Worm (Caenorhabditis elegans) whole organism, L4 larva: Measurements from ENCODE around the gene F26F4.6.

Source experiments
- Y48G9A.11 ChIP-seq: fragments of 200-800 bp; sonication (Bioruptor generic); IDR thresholded peaks from 2 replicates; pipeline ENCODE4 v1.3.6; 2022; ENCODE audit warnings: missing genetic modification reagents, missing genetic modification characterization, missing compliant biosample characterization
- aly-2 ChIP-seq: sonication (generic microtip); optimal IDR thresholded peaks from 2 replicates; lab custom pipeline; 2018; ENCODE audit warnings: missing biosample characterization, missing genetic modification characterization
- ama-1 ChIP-seq: fragments of 150-350 bp; optimal IDR thresholded peaks from 2 replicates; lab custom pipeline; 2014; ENCODE audit warnings: inconsistent platforms, mixed read lengths
- hmg-1.1 ChIP-seq: fragments of 200-800 bp; sonication (Bioruptor generic); IDR thresholded peaks from 2 replicates; pipeline ENCODE4 v1.3.6; 2022; ENCODE audit warnings: missing genetic modification reagents, missing genetic modification characterization, missing compliant biosample characterization
- lin-13 ChIP-seq: fragments of 150-350 bp; optimal IDR thresholded peaks from 2 replicates; lab custom pipeline; 2014; ENCODE audit warnings: missing biosample characterization, missing genetic modification reagents, missing genetic modification characterization
- lin-15B ChIP-seq: fragments of 150-350 bp; sonication (generic microtip); optimal IDR thresholded peaks from 3 replicates; lab custom pipeline; 2014; ENCODE audit warnings: missing biosample characterization, missing genetic modification characterization
- lir-3 ChIP-seq: sonication (generic microtip); optimal IDR thresholded peaks from 2 replicates; lab custom pipeline; 2016; ENCODE audit warnings: mild to moderate bottlenecking, missing genetic modification characterization, missing compliant biosample characterization
- mdt-29 ChIP-seq: fragments of 200-800 bp; sonication (Bioruptor generic); IDR thresholded peaks from 2 replicates; pipeline ENCODE4 v1.3.6; 2022; ENCODE audit warnings: missing genetic modification reagents, missing genetic modification characterization, missing compliant biosample characterization
- nhr-48 ChIP-seq: sonication (generic microtip); optimal IDR thresholded peaks from 2 replicates; lab custom pipeline; 2016; ENCODE audit warnings: mild to moderate bottlenecking, missing genetic modification characterization, missing compliant biosample characterization
- php-3 ChIP-seq: fragments of 200-800 bp; sonication (Bioruptor generic); IDR thresholded peaks from 2 replicates; pipeline ENCODE4 v1.3.6; 2022; ENCODE audit warnings: missing genetic modification reagents, missing genetic modification characterization, missing compliant biosample characterization
- spr-1 ChIP-seq: sonication (generic microtip); optimal IDR thresholded peaks from 2 replicates; lab custom pipeline; 2016; ENCODE audit warnings: mild to moderate bottlenecking, missing genetic modification characterization, missing compliant biosample characterization
- ztf-7 ChIP-seq: fragments of 150-350 bp; optimal IDR thresholded peaks from 2 replicates; lab custom pipeline; 2014; ENCODE audit warnings: missing biosample characterization, missing genetic modification characterization

- TF ChIP-seq php-3 (GFP tag; lab: Robert Waterston, UW): no peak
- TF ChIP-seq spr-1 (tag; lab: Kevin White, UChicago): no peak
- no peak for TF ChIP-seq nhr-48
- no peak for TF ChIP-seq hmg-1.1
- no peak for TF ChIP-seq Y48G9A.11 (GFP tag; lab: Robert Waterston, UW)
- no peak for TF ChIP-seq ztf-7 (tag; lab: Kevin White, UChicago)
- TF ChIP-seq lin-13 (GFP tag; lab: Kevin White, UChicago): no peak
- TF ChIP-seq ama-1: no peak
- TF ChIP-seq aly-2 (tag; lab: Kevin White, UChicago): no peak
- TF ChIP-seq lin-15B: no peak
- no peak for TF ChIP-seq lir-3 (tag; lab: Kevin White, UChicago)
- no peak for TF ChIP-seq mdt-29 (GFP tag; lab: Robert Waterston, UW)
Observed at ce11 chrIII:4893540-4893939, at the start of gene F26F4.6.
